Fruit fly (Drosophila melanogaster) whole organism, larva: ENCODE measurements around the gene Zaf1.

Experiments
- noc ChIP-seq: fragments of 200-800 bp; sonication (Bioruptor generic); optimal IDR thresholded peaks from 3 replicates; lab custom pipeline; 2019; ENCODE audit warnings: missing biosample characterization, mild to moderate bottlenecking, missing genetic modification characterization, moderate library complexity

The Zaf1 gene

DNA sequence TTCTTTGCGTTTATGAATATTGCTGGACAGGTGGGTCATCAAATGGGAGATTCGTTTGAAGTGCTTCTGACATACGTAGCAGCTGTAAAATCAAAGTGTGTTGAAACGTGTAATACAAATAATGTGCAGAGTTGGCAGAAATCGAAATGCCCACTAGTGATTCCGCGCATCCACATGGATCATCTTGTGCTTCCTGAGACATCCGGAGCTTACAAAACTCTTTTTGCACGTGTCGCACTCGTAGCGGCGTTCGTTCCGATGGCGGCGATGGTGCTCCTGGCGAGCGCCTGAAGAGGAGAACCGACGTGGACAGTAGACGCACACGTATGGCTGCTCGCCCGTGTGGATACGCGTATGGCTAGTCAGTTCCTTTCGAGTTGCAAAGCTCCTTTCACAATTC lies at the start of gene Zaf1:
Gene Zaf1, minus strand, starts transcription at position 101 of the 400 bp plus-strand sequence.
- TF ChIP-seq noc (tag; lab: Kevin White, UChicago) = no peak

DNA sequence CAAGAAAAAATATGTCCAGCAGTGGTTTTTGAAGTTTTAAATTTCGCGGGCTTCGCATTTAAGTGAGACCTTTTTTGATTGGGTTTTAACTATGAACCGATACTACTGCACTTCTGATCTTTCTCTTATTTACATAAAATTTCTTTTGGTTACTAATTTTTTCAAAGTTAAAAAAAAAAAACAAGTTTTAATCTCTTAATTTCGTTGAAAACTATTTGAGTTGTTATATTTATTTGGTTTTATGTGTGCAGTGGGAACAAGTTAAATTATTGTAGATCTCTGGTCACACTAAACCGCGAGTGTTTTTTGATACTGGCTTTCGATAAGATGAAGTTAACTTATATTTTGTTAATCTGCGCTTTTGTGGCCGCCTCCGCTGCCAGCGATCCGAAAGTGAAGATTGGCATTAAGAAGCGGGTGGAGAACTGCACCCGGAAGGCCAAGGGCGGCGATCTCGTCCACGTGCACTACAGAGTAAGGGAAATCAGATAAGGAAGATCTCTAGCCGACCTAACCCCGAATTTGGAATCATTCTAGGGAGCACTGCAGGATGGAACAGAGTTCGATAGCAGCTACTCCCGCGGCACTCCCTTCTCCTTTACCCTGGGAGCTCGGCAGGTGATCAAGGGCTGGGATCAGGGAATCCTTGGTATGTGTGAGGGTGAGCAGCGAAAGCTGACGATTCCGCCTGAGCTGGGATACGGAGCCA lies 48.7 kb upstream of the Zaf1 start, which contains the start of gene CG14715:
Gene CG14715, plus strand, starts transcription at position 267 of the 709 bp plus-strand sequence.
- peak; percentile 31 for TF ChIP-seq noc (tag; lab: Kevin White, UChicago)

DNA sequence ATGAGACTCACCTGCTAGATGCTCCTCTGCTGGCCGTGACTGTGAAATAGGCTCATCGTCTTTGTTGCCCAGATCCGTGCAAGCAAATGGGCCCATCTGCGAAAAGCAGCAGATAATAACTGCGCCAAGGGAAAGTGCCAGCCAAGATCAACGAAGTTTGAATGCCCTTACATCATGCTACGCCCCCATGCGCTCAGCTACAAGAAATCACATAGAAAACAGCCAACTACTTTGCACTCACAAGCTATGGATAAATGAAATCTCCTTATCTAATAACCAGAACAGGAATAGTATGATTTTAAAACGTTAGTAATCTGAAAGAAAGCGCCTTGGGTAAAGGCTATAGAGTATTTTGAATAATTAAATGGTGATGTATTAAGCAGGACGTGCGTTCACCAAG lies 46.3 kb upstream of the Zaf1 start:
- no peak for TF ChIP-seq noc (tag; lab: Kevin White, UChicago)

- no peak for TF ChIP-seq noc (tag; lab: Kevin White, UChicago)
Observed at dm6 chr3R:11670888-11671287, 45.4 kb upstream of the Zaf1 start.

- no peak for TF ChIP-seq noc (tag; lab: Kevin White, UChicago)
Observed at dm6 chr3R:11669954-11670347, 44.5 kb upstream of the Zaf1 start.

dm6 chr3R:11669017-11669953 lies 43.8 kb upstream of the Zaf1 start:
- no peak for TF ChIP-seq noc (tag; lab: Kevin White, UChicago)

DNA sequence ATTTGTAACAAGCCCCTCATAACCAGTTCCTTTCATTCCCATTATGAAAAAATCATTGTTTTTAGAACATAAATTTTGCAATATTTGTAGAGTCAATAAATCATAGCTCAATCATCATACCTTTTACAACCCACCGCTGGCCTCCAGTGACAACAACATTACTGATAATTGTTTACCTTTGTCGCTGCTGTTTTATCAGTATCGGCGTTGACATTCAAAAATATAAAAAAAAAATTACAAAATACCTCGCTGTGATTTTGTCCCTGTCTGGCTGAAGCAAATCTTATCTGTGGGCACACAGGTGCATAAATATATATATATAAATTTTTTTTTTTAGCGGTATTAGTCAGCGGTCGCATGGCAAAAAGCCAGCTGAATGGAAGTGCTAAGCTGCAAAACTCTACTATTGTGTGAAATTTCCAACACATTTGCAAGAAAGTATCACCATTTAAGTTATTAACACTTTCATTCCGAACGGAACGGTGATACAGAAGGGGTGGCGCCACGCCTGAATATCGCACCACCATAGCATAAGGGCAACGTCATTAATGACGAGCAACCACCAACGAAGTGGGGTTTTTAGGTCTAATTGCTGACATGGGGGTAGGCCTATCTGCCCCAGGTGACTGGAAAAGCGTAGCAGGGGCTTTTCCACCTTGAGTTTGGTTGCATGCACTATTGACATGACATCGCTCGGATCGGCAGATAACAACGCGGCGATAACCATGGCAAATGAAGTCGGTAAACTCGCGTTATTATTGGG lies 40.7 kb upstream of the Zaf1 start:
- no peak for TF ChIP-seq noc (tag; lab: Kevin White, UChicago)

dm6 chr3R:11665508-11665907 lies 40.1 kb upstream of the Zaf1 start:
- no peak for TF ChIP-seq noc (tag; lab: Kevin White, UChicago)

DNA sequence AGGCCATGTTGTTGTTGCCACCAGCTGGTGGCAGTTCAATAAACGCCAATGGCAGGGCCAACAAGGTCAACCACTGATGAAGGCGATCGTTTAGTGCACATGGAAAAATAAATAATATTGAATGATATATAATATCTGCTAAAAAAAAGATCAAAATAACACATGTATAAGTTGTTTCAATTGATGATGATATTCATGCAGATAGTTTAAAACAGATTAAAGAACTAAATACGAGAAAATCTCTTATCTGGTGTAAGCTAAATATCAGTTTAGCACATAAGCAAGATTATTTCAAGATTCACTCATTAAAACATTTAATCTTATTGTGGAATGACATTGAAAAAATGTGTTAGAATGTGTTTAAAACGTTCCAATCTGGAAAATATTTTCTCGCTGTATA lies 38.0 kb upstream of the Zaf1 start:
- TF ChIP-seq noc (tag; lab: Kevin White, UChicago) = no peak

DNA sequence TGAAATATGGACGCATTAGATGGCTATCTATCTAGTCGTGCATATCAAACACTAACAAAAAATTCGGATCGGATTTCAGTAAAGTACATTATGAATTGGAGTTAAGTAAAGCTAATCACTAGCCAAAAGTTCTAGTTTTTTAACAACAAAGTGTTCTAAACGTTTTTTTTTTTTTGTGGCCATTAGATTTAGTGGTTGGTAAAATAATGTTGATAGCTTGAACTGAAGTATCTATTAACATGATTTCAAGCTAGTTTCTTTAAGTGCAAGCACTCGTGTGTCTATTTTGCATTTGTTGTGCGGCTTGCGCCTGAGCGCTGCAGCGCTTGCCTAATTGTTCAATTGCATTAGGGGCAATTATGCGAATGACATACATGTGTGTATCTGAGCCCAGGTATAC lies 37.2 kb upstream of the Zaf1 start:
- no peak for TF ChIP-seq noc (tag; lab: Kevin White, UChicago)

DNA sequence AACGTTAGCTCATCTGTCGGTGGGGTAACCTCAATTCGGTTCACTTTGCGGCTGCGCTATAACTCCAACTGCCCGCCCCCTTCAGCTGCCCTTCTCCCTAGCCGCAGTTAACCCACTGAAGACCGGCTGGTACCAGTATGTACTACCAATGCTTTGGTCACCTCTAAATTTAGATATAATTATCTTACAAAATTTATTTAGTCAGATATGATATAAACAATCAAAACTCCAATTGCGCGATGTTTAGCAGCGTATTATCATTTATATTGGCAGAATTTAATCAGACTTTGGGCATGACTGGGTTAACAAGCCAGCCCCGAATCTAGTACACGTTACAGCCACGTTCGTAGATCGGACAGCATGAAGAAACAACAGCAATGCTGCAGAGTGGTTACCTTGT lies 36.3 kb upstream of the Zaf1 start:
- TF ChIP-seq noc (tag; lab: Kevin White, UChicago) = no peak

dm6 chr3R:11661187-11661586 lies 35.7 kb upstream of the Zaf1 start:
- no peak for TF ChIP-seq noc (tag; lab: Kevin White, UChicago)

- TF ChIP-seq noc (tag; lab: Kevin White, UChicago) = peak; percentile 62
Observed at dm6 chr3R:11657786-11658193, 32.3 kb upstream of the Zaf1 start.

DNA sequence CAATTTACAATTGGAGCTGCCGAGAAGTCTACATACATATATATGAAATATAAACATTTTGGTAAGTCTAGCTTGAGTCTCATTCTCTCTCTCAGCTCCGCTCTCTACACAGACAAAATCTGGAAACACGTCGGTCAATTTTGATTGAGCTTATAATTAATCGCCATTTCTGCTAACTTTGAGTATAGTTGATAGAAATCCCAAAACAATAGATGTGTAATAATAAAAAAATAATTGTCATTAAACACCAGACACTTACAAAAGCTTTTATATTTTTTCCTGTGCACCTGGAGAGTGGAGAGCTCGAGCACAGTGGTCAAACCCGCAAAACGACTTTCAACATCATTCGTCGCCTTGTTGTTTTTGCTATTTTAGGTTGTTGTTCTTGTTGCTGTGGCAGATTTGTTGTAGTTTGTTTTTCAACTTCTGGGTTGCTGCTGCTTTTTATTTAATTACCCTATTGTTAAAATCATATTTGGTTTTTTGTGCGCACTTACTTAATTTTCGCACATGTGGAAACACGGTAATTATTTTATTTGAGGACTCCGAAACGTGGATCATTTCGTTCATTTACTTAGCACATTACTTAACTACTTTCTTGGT lies 31.3 kb upstream of the Zaf1 start:
- TF ChIP-seq noc (tag; lab: Kevin White, UChicago) = peak; percentile 96

DNA sequence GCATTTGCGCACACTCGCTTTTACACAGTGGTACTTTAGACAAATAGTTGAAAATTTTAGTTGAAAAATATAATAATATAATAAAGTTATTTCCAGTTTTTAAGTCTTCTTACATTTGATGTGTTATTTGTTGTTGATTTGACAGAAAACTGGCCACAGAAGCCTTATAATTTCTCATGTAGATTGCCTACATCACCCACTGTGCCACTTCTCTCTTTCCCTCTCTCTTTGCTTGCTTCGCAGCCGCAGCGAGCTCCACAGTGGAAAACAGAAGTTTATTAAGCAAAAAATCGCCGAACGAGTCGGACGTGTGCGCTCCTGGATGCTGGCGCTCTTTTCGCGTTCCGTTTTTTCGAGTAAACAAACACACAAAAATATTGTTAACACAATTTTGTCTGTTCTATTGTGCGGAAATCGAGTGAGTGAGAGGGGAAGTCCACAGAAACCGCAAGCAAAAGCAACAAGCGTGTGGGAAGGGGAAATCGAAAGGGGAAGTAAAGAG lies 30.5 kb upstream of the Zaf1 start, which contains the start of gene CG42327:
Gene CG42327, plus strand, starts transcription at position 277 of the 502 bp plus-strand sequence.
- TF ChIP-seq noc (tag; lab: Kevin White, UChicago) = peak; percentile 31
